Worm (Caenorhabditis elegans) whole organism, mixed stage, embryonic: ENCODE results near the gene Y39A1A.2.

Experiments
- ceh-39 ChIP-seq: fragments of 150-350 bp; optimal IDR thresholded peaks from 2 replicates; lab custom pipeline; 2014; ENCODE audit warnings: missing biosample characterization, missing genetic modification characterization
- ceh-43 ChIP-seq: fragments of 200-800 bp; sonication (Bioruptor generic); optimal IDR thresholded peaks from 2 replicates; lab custom pipeline; 2018; ENCODE audit warnings: mild to moderate bottlenecking, missing genetic modification characterization, moderate library complexity, missing compliant biosample characterization
- ces-1 ChIP-seq: fragments of 150-350 bp; optimal IDR thresholded peaks from 2 replicates; lab custom pipeline; 2014; ENCODE audit warnings: missing biosample characterization, missing genetic modification reagents, missing genetic modification characterization
- elt-3 ChIP-seq: fragments of 150-350 bp; optimal IDR thresholded peaks from 2 replicates; lab custom pipeline; 2014; ENCODE audit warnings: missing biosample characterization, missing genetic modification characterization
- ham-2 ChIP-seq: fragments of 200-800 bp; sonication (Bioruptor generic); optimal IDR thresholded peaks from 2 replicates; lab custom pipeline; 2018; ENCODE audit warnings: mild to moderate bottlenecking, missing genetic modification characterization, missing compliant biosample characterization
- mab-5 ChIP-seq: fragments of 150-350 bp; optimal IDR thresholded peaks from 2 replicates; lab custom pipeline; 2014; ENCODE audit warnings: missing biosample characterization, missing genetic modification characterization
- nhr-2 ChIP-seq: fragments of 150-350 bp; optimal IDR thresholded peaks from 2 replicates; lab custom pipeline; 2014; ENCODE audit warnings: missing biosample characterization, missing genetic modification characterization
- nhr-76 ChIP-seq: sonication (generic microtip); optimal IDR thresholded peaks from 2 replicates; lab custom pipeline; 2017; ENCODE audit warnings: missing biosample characterization, missing genetic modification characterization
- pha-4 ChIP-seq: fragments of 150-350 bp; optimal IDR thresholded peaks from 2 replicates; lab custom pipeline; 2018; ENCODE audit warnings: missing biosample characterization, missing genetic modification reagents, missing genetic modification characterization
- snpc-4 ChIP-seq: fragments of 150-350 bp; optimal IDR thresholded peaks from 2 replicates; lab custom pipeline; 2014; ENCODE audit warnings: missing biosample characterization, missing genetic modification characterization
- ztf-11 ChIP-seq: fragments of 150-350 bp; optimal IDR thresholded peaks from 2 replicates; lab custom pipeline; 2014; ENCODE audit warnings: missing biosample characterization, missing genetic modification characterization

DNA sequence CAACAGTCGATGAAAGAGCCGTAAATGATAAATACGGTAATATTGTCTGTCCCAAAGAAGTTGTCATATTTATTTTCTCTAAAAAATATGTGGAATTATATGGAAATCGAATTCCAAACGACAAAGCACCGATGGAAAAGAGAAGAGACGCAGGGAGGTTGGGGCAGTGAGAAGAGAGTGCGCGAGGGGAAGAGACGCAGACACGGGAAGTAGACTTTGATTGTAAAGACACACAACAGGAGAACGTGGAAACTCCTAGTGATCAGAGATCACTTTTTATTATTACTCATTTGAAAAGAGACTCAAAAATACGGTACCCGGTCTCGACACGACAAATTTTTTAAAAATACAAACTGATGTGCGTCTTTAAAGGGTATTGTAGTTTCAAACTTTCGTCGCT lies 25.0 kb upstream of the Y39A1A.2 start:
- TF ChIP-seq ceh-39 (tag; lab: Kevin White, UChicago): no peak
- peak; percentile 39 for TF ChIP-seq ces-1 (GFP tag; lab: Kevin White, UChicago)
- TF ChIP-seq snpc-4 (tag; lab: Kevin White, UChicago): no peak
- no peak for TF ChIP-seq nhr-76 (tag; lab: Kevin White, UChicago)
- no peak for TF ChIP-seq ztf-11
- TF ChIP-seq ceh-43 (GFP tag; lab: Kevin White, UChicago): no peak
- TF ChIP-seq ham-2: no peak
- no peak for TF ChIP-seq elt-3 (tag; lab: Kevin White, UChicago)
- TF ChIP-seq pha-4 (tag; lab: Kevin White, UChicago): no peak
- no peak for TF ChIP-seq mab-5 (tag; lab: Kevin White, UChicago)
- no peak for TF ChIP-seq nhr-2 (tag; lab: Kevin White, UChicago)
